Worm (Caenorhabditis elegans): ENCODE measurements around the gene unc-105.

DNA sequence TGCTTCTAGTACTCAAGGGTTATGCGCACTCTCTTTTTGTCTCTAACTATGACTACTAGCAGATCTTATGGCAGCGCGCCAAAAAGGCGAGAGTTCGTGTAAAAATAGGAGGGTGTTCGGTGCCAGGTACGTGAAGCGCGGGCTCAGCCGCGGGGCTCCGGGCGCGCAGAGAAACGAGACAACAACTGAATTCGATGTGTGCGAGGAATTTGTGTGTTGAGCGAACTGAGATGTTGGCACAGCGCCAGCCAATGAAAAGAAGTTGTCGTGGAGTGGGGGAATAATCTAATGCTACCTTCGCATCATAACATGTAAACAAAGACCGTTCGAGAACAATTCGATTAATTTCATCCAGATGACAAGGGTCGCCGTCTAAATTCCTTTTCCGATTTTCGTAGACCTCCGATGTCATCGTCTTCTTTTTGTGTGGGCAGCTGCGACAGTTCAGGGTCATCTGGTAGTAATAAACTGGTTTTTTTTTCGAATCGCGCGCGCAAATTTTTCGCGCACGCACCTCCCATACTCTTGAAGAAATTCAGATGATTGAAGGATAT is 15.2 kb downstream of the unc-105 start:
- no peak for TF ChIP-seq nhr-237 (tag; optimal IDR thresholded peaks at IDR 0.05)
- peak; percentile 90 for TF ChIP-seq zag-1 (tag; optimal IDR thresholded peaks at IDR 0.05)
- TF ChIP-seq nhr-6 (tag; optimal IDR thresholded peaks at IDR 0.05) = no peak
- no peak for TF ChIP-seq nhr-10 (tag; optimal IDR thresholded peaks at IDR 0.05)
- TF ChIP-seq unc-39 (tag; optimal IDR thresholded peaks at IDR 0.05) = no peak
- no peak for TF ChIP-seq ztf-11 (tag; optimal IDR thresholded peaks at IDR 0.05)
- no peak for TF ChIP-seq nhr-77 (tag; optimal IDR thresholded peaks at IDR 0.05)
- TF ChIP-seq snpc-4 (tag; optimal IDR thresholded peaks at IDR 0.05) = peak; percentile 13
- TF ChIP-seq elt-3 (tag; optimal IDR thresholded peaks at IDR 0.05) = no peak
- no peak for TF ChIP-seq fos-1 (tag; optimal IDR thresholded peaks at IDR 0.05)
- TF ChIP-seq ama-1 (optimal IDR thresholded peaks at IDR 0.05) = peak; percentile 10
